Worm (Caenorhabditis elegans): ENCODE measurements around the gene Y17G7B.20.
A peak's percentile ranks its signal among the peaks of the same experiment; 100 is the strongest.

Y17G7B.20 gene

ce11 chrII:11979449-11980095, at the start of gene Y17G7B.20, which contains the start of gene ash-2:
TSS of gene Y17G7B.20 (minus strand) at chrII:11979844.
TSS of gene ash-2 (plus strand) at chrII:11979838.
- TF ChIP-seq B0035.1 (tag; optimal IDR thresholded peaks at IDR 0.05) (no peak), Y67H2A.10 (GFP tag; conservative IDR thresholded peaks at IDR 0.05) (0 out of 2 replicates have a peak, but pooled peaks have one; percentile 28), lir-1 (GFP tag; conservative IDR thresholded peaks at IDR 0.05) (no peak), madf-3 (GFP tag; IDR thresholded peaks at IDR 0.05) (peak; percentile 98), nfya-2 (GFP tag; IDR thresholded peaks at IDR 0.05) (no peak), die-1 (tag; optimal IDR thresholded peaks at IDR 0.05) (no peak), cebp-1 (GFP tag; IDR thresholded peaks at IDR 0.05) (peak; percentile 81), cebp-1 (tag; optimal IDR thresholded peaks at IDR 0.05) (peak; percentile 82), pbrm-1 (GFP tag; IDR thresholded peaks at IDR 0.05) (0 out of 2 replicates have a peak, but pooled peaks have one; percentile 7)

- TF ChIP-seq attf-6 (GFP tag; IDR thresholded peaks at IDR 0.05) (no peak), ztf-25 (GFP tag; IDR thresholded peaks at IDR 0.05) (no peak), xnd-1 (tag; optimal IDR thresholded peaks at IDR 0.05) (no peak), him-1 (tag; optimal IDR thresholded peaks at IDR 0.05) (no peak), snpc-4 (GFP tag; optimal IDR thresholded peaks at IDR 0.05) (no peak), snpc-4 (tag; optimal IDR thresholded peaks at IDR 0.05) (no peak), somi-1 (GFP tag; optimal IDR thresholded peaks at IDR 0.05) (no peak), lsy-27 (tag; optimal IDR thresholded peaks at IDR 0.05; ENCODE audit: borderline replicate concordance, insufficient read depth) (no peak), rec-8 (tag; optimal IDR thresholded peaks at IDR 0.05) (no peak), repo-1 (tag; optimal IDR thresholded peaks at IDR 0.05) (no peak), egl-44 (GFP tag; IDR thresholded peaks at IDR 0.05) (no peak), ekl-4 (GFP tag; IDR thresholded peaks at IDR 0.05) (no peak), T07F8.4 (tag; optimal IDR thresholded peaks at IDR 0.05) (no peak), ztf-28 (GFP tag; IDR thresholded peaks at IDR 0.05) (no peak), hsf-1 (GFP tag; IDR thresholded peaks at IDR 0.05) (no peak), ztf-3 (GFP tag; optimal IDR thresholded peaks at IDR 0.05) (no peak), ceh-91 (GFP tag; IDR thresholded peaks at IDR 0.05) (no peak), F33H1.4 (GFP tag; IDR thresholded peaks at IDR 0.05) (no peak), rpc-1 (optimal IDR thresholded peaks at IDR 0.05) (no peak), rpc-1 (tag; optimal IDR thresholded peaks at IDR 0.05) (no peak)
Observed at ce11 chrII:12028707-12029106, 49.1 kb upstream of the Y17G7B.20 start.

ce11 chrII:12027697-12028245, 48.1 kb upstream of the Y17G7B.20 start, which contains the start of gene Y17G7B.8:
TSS of gene Y17G7B.8 (minus strand) at chrII:12027747.
- TF ChIP-seq ztf-3 (GFP tag; optimal IDR thresholded peaks at IDR 0.05) (no peak), nhr-80 (tag; optimal IDR thresholded peaks at IDR 0.05) (peak; percentile 68), madf-6 (GFP tag; IDR thresholded peaks at IDR 0.05) (peak; percentile 18; the same call in 1 of the 2 replicates), lsl-1 (GFP tag; optimal IDR thresholded peaks at IDR 0.05) (peak; percentile 15), C06A6.2 (GFP tag; conservative IDR thresholded peaks at IDR 0.05) (no peak), pha-4 (tag; optimal IDR thresholded peaks at IDR 0.05) (peak; percentile 66), unc-62 (GFP tag; optimal IDR thresholded peaks at IDR 0.05) (peak; percentile 56), let-607 (tag; optimal IDR thresholded peaks at IDR 0.05) (peak; percentile 73 to 80)
